Worm (Caenorhabditis elegans) whole organism, early embryonic: ENCODE measurements around the gene C11E4.7.

Source experiments
- ama-1 ChIP-seq: fragments of 150-350 bp; optimal IDR thresholded peaks from 2 replicates; lab custom pipeline; 2014
- ceh-13 ChIP-seq: fragments of 200-800 bp; sonication (Bioruptor generic); optimal IDR thresholded peaks from 2 replicates; lab custom pipeline; 2018; ENCODE audit warnings: mild to moderate bottlenecking, missing genetic modification characterization, missing compliant biosample characterization
- flt-1 ChIP-seq: fragments of 200-800 bp; sonication (Bioruptor generic); IDR thresholded peaks from 2 replicates; pipeline ENCODE4 v1.3.6; 2022; ENCODE audit warnings: missing genetic modification characterization, missing compliant biosample characterization
- hnd-1 ChIP-seq: sonication (generic microtip); optimal IDR thresholded peaks from 2 replicates; lab custom pipeline; 2016; ENCODE audit warnings: missing genetic modification characterization, missing compliant biosample characterization
- tra-4 ChIP-seq: sonication (generic microtip); optimal IDR thresholded peaks from 2 replicates; lab custom pipeline; 2017; ENCODE audit warnings: missing genetic modification characterization, missing compliant biosample characterization

DNA sequence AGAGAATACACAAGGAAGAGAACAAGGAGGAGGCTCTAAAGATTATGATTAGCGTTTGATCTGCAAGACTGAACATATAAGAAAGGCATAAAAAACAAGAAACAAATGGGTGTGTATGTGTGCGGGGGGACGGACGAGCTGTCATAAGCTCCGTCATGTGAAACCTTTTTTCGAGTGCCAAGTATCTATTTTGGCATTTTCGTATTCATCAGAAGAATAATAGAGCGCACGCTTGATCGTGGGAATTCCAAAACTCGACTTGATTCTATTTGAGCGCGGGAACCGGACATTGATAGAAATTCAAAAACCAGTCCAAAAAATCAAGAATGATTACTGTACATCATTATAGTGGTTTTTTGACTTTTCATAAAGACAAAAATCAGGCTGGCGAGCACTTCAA lies 39.8 kb downstream of the C11E4.7 start:
- TF ChIP-seq hnd-1 (tag; lab: Kevin White, UChicago) (no peak), tra-4 (tag; lab: Kevin White, UChicago) (no peak), ama-1 (lab: Kevin White, UChicago) (no peak), ceh-13 (GFP tag; lab: Kevin White, UChicago) (no peak), flt-1 (no peak)
